Worm (Caenorhabditis elegans) whole organism, young adult: Measurements from ENCODE around the gene tctn-1.

Source experiments
- F57C9.4 ChIP-seq: sonication (generic microtip); optimal IDR thresholded peaks from 2 replicates; lab custom pipeline; 2017; ENCODE audit warnings: mild to moderate bottlenecking, missing genetic modification characterization, missing compliant biosample characterization
- K11D2.4 ChIP-seq: fragments of 200-800 bp; sonication (Bioruptor generic); IDR thresholded peaks from 2 replicates; pipeline ENCODE4 v1.3.6; 2022; ENCODE audit warnings: missing genetic modification reagents, missing genetic modification characterization, missing compliant biosample characterization
- ama-1 ChIP-seq, 3 experiments: fragments of 150-350 bp in 1 of 3; sonication (generic microtip) in 2 of 3; optimal IDR thresholded peaks; 2 replicates each; lab custom pipeline; 2014 to 2018; ENCODE audit warnings: missing biosample characterization in 2 of 3, missing genetic modification characterization in 2 of 3, missing genetic modification reagents in 2 of 3
- ceh-27 ChIP-seq: fragments of 200-800 bp; sonication (Bioruptor generic); optimal IDR thresholded peaks from 2 replicates; lab custom pipeline; 2018; ENCODE audit warnings: mild to moderate bottlenecking, missing genetic modification characterization, moderate library complexity, missing compliant biosample characterization
- mcd-1 ChIP-seq: fragments of 200-800 bp; sonication (Bioruptor generic); IDR thresholded peaks from 2 replicates; pipeline ENCODE4 v1.3.6; 2022; ENCODE audit warnings: missing genetic modification reagents, missing genetic modification characterization, missing compliant biosample characterization
- mes-4 ChIP-seq: sonication (generic microtip); optimal IDR thresholded peaks from 2 replicates; lab custom pipeline; 2016; ENCODE audit warnings: missing genotype, missing genetic modification characterization, missing compliant biosample characterization
- nhr-90 ChIP-seq: sonication (generic microtip); optimal IDR thresholded peaks from 2 replicates; lab custom pipeline; 2016; ENCODE audit warnings: missing genotype, mild to moderate bottlenecking, missing genetic modification characterization, missing compliant biosample characterization
- snpc-1.3 ChIP-seq: sonication (generic microtip); optimal IDR thresholded peaks from 2 replicates; lab custom pipeline; 2017; ENCODE audit warnings: missing genetic modification characterization, mild to moderate bottlenecking, missing compliant biosample characterization, antibody characterized with exemption, moderate library complexity, missing genotype, missing genetic modification reagents; ENCODE audit not compliant: insufficient read depth
- tlf-1 ChIP-seq: fragments of 200-800 bp; sonication (Bioruptor generic); optimal IDR thresholded peaks from 2 replicates; lab custom pipeline; 2018; ENCODE audit warnings: mild to moderate bottlenecking, missing genetic modification characterization, missing compliant biosample characterization
- ztf-18 ChIP-seq: sonication (generic microtip); optimal IDR thresholded peaks from 2 replicates; lab custom pipeline; 2016; ENCODE audit warnings: missing genotype, mild to moderate bottlenecking, missing genetic modification characterization, missing compliant biosample characterization
- ztf-28 ChIP-seq: fragments of 200-800 bp; sonication (Bioruptor generic); IDR thresholded peaks from 2 replicates; pipeline ENCODE4 v1.3.6; 2022; ENCODE audit warnings: missing genetic modification reagents, missing genetic modification characterization, missing compliant biosample characterization

ce11 chrIV:4712376-4712775 is 35.3 kb downstream of the tctn-1 start, which contains the start of gene yars-2:
- TF ChIP-seq K11D2.4 (GFP tag; lab: Robert Waterston, UW), result 0 out of 2 replicates have a peak, but pooled peaks have one; percentile 41
- TF ChIP-seq snpc-1.3 (tag; lab: Kevin White, UChicago), result no peak
- TF ChIP-seq mes-4, result no peak
- TF ChIP-seq mcd-1 (GFP tag; lab: Robert Waterston, UW), result no peak
- no peak for TF ChIP-seq ztf-28
- no peak for TF ChIP-seq ama-1 (optimal IDR thresholded peaks at IDR 0.05; lab: Kevin White, UChicago)
- no peak for TF ChIP-seq ama-1 (GFP tag; optimal IDR thresholded peaks at IDR 0.05; lab: Kevin White, UChicago)
- TF ChIP-seq nhr-90 (tag; lab: Kevin White, UChicago), result no peak
- TF ChIP-seq tlf-1, result no peak
- no peak for TF ChIP-seq ztf-18
- no peak for TF ChIP-seq F57C9.4 (tag; lab: Kevin White, UChicago)
- TF ChIP-seq ceh-27, result no peak
